Worm (Caenorhabditis elegans) whole organism, L2 larva: ENCODE measurements around the gene phat-4.

Experiments
- R02D3.7 ChIP-seq: fragments of 150-350 bp; optimal IDR thresholded peaks from 2 replicates; lab custom pipeline; 2014; ENCODE audit warnings: missing biosample characterization, missing genetic modification characterization
- Y55F3AM.14 ChIP-seq: fragments of 200-800 bp; sonication (Bioruptor generic); optimal IDR thresholded peaks from 2 replicates; lab custom pipeline; 2018; ENCODE audit warnings: mild to moderate bottlenecking, missing genetic modification characterization, missing compliant biosample characterization
- ZK546.5 ChIP-seq: sonication (generic microtip); optimal IDR thresholded peaks from 2 replicates; lab custom pipeline; 2017; ENCODE audit warnings: missing biosample characterization, missing genetic modification characterization
- ceh-16 ChIP-seq: fragments of 150-350 bp; optimal IDR thresholded peaks from 2 replicates; lab custom pipeline; 2014; ENCODE audit warnings: missing biosample characterization, missing genetic modification characterization
- elt-1 ChIP-seq: fragments of 150-350 bp; optimal IDR thresholded peaks from 2 replicates; lab custom pipeline; 2014; ENCODE audit warnings: missing biosample characterization, missing genetic modification characterization
- fos-1 ChIP-seq: fragments of 150-350 bp; optimal IDR thresholded peaks from 2 replicates; lab custom pipeline; 2014; ENCODE audit warnings: missing biosample characterization, missing genetic modification characterization
- lin-39 ChIP-seq: fragments of 150-350 bp; optimal IDR thresholded peaks from 2 replicates; lab custom pipeline; 2014; ENCODE audit warnings: missing biosample characterization, missing genetic modification reagents, missing genetic modification characterization
- nhr-11 ChIP-seq: fragments of 150-350 bp; optimal IDR thresholded peaks from 2 replicates; lab custom pipeline; 2014; ENCODE audit warnings: missing biosample characterization, missing genetic modification characterization
- nhr-129 ChIP-seq: fragments of 150-350 bp; optimal IDR thresholded peaks from 2 replicates; lab custom pipeline; 2014; ENCODE audit warnings: missing biosample characterization, missing genetic modification characterization
- nhr-237 ChIP-seq: fragments of 150-350 bp; optimal IDR thresholded peaks from 2 replicates; lab custom pipeline; 2014; ENCODE audit warnings: missing biosample characterization, missing genetic modification characterization
- nhr-77 ChIP-seq: fragments of 150-350 bp; optimal IDR thresholded peaks from 2 replicates; lab custom pipeline; 2014; ENCODE audit warnings: missing biosample characterization, missing genetic modification characterization
- sma-9 ChIP-seq, 2 experiments: fragments of 150-350 bp in 1 of 2; sonication (generic microtip) in 1 of 2; optimal IDR thresholded peaks; 2 replicates each; lab custom pipeline; 2014 to 2016; ENCODE audit warnings: missing genetic modification characterization in 2 of 2, mild to moderate bottlenecking in 1 of 2, missing biosample characterization in 1 of 2, missing compliant biosample characterization in 1 of 2, missing genetic modification reagents in 1 of 2, moderate library complexity in 1 of 2

DNA sequence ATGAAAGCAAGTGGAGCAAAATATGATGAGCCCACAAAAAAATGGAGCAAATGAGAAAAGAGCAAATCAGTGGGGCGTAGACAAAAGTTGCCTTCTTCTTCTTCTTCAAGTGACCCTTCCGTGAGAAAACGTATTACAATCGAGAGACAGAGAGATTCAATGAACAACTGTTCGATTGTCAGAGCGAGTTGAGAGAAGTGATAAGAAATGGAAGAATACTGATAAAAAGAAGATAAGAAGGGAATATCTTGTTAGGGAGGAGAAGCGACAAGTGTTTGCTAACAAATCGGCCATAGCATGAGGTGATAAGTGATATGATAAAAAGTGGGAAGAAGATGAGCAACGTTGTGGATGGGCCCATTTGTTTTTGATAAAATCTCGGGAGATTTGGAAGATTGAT lies 27.6 kb downstream of the phat-4 start:
- TF ChIP-seq lin-39 (no peak), nhr-77 (no peak), nhr-11 (tag; lab: Kevin White, UChicago) (no peak), ceh-16 (no peak), elt-1 (tag; lab: Kevin White, UChicago) (no peak), Y55F3AM.14 (GFP tag; lab: Kevin White, UChicago) (no peak), fos-1 (tag; lab: Kevin White, UChicago) (no peak), nhr-237 (tag; lab: Kevin White, UChicago) (no peak), ZK546.5 (tag; lab: Kevin White, UChicago) (no peak), R02D3.7 (no peak), nhr-129 (tag; lab: Kevin White, UChicago) (peak; percentile 66), sma-9 (GFP tag; optimal IDR thresholded peaks at IDR 0.05; lab: Kevin White, UChicago) (peak; percentile 48), sma-9 (tag; optimal IDR thresholded peaks at IDR 0.05; lab: Kevin White, UChicago) (no peak)
